Worm (Caenorhabditis elegans) whole organism, L2 larva: ENCODE data around the gene T06E4.7.

Source experiments
- C34F6.9 ChIP-seq: fragments of 150-350 bp; optimal IDR thresholded peaks from 2 replicates; lab custom pipeline; 2014; ENCODE audit warnings: missing biosample characterization, missing genetic modification characterization
- mdl-1 ChIP-seq, 2 experiments: fragments of 150-350 bp in 1 of 2; sonication (generic microtip) in 1 of 2; optimal IDR thresholded peaks; 2 replicates each; lab custom pipeline; 2017; ENCODE audit warnings: missing biosample characterization in 2 of 2, missing genetic modification characterization in 2 of 2
- nhr-237 ChIP-seq: fragments of 150-350 bp; optimal IDR thresholded peaks from 2 replicates; lab custom pipeline; 2014; ENCODE audit warnings: missing biosample characterization, missing genetic modification characterization
- nhr-77 ChIP-seq: fragments of 150-350 bp; optimal IDR thresholded peaks from 2 replicates; lab custom pipeline; 2014; ENCODE audit warnings: missing biosample characterization, missing genetic modification characterization
- skn-1 ChIP-seq: sonication (generic microtip); optimal IDR thresholded peaks from 2 replicates; lab custom pipeline; 2017; ENCODE audit warnings: missing biosample characterization, missing genetic modification characterization
- zag-1 ChIP-seq: fragments of 150-350 bp; optimal IDR thresholded peaks from 2 replicates; lab custom pipeline; 2014; ENCODE audit warnings: missing biosample characterization, missing genetic modification characterization

- TF ChIP-seq mdl-1 (tag; optimal IDR thresholded peaks at IDR 0.05; lab: Kevin White, UChicago) (no peak), zag-1 (no peak), nhr-77 (tag; lab: Kevin White, UChicago) (no peak), skn-1 (tag; lab: Kevin White, UChicago) (no peak), C34F6.9 (tag; lab: Kevin White, UChicago) (no peak), nhr-237 (no peak)
Observed at ce11 chrV:9625122-9625521, 1.1 kb upstream of the T06E4.7 start, which contains the start of gene idpc-4.
